Worm (Caenorhabditis elegans) whole organism, L1 larva: ENCODE measurements around the gene ptp-5.2.

Experiments
- aha-1 ChIP-seq: fragments of 150-350 bp; optimal IDR thresholded peaks from 2 replicates; lab custom pipeline; 2014; ENCODE audit warnings: missing biosample characterization, missing genetic modification characterization
- aly-2 ChIP-seq: fragments of 150-350 bp; optimal IDR thresholded peaks from 2 replicates; lab custom pipeline; 2014; ENCODE audit warnings: missing biosample characterization, missing genetic modification characterization
- ama-1 ChIP-seq: fragments of 150-350 bp; optimal IDR thresholded peaks from 2 replicates; lab custom pipeline; 2014
- blmp-1 ChIP-seq: fragments of 150-350 bp; optimal IDR thresholded peaks from 2 replicates; lab custom pipeline; 2014; ENCODE audit warnings: missing biosample characterization, missing genetic modification characterization
- ceh-8 ChIP-seq: fragments of 200-800 bp; sonication (Bioruptor generic); optimal IDR thresholded peaks from 2 replicates; lab custom pipeline; 2018; ENCODE audit warnings: mild to moderate bottlenecking, missing genetic modification characterization, moderate library complexity, missing compliant biosample characterization
- ceh-82 ChIP-seq, 3 experiments: fragments of 150-350 bp in 1 of 3; sonication (generic microtip) in 2 of 3; optimal IDR thresholded peaks; 2 replicates each; lab custom pipeline; 2014 to 2017; ENCODE audit warnings: missing biosample characterization in 3 of 3, missing genetic modification characterization in 3 of 3
- ceh-88 ChIP-seq: fragments of 200-800 bp; sonication (Bioruptor generic); IDR thresholded peaks from 2 replicates; pipeline ENCODE4 v1.3.6; 2022; ENCODE audit warnings: missing genetic modification characterization, missing compliant biosample characterization
- ceh-90 ChIP-seq: sonication (generic microtip); optimal IDR thresholded peaks from 2 replicates; lab custom pipeline; 2016; ENCODE audit warnings: missing genetic modification characterization, missing compliant biosample characterization
- dpl-1 ChIP-seq, 3 experiments: fragments of 150-350 bp in 2 of 3; sonication (generic microtip) in 1 of 3; optimal IDR thresholded peaks; 2 replicates each; lab custom pipeline; 2014 to 2017; ENCODE audit warnings: missing biosample characterization in 3 of 3, missing genetic modification characterization in 3 of 3, missing genetic modification reagents in 3 of 3
- efl-1 ChIP-seq, 4 experiments: fragments of 150-350 bp; optimal IDR thresholded peaks in 3 of 4; peaks in 1 of 4; 1 replicate in 1 of 4; 2 replicates in 3 of 4; lab custom pipeline; 2014; ENCODE audit warnings: missing biosample characterization in 2 of 4, missing genetic modification characterization in 2 of 4, missing genetic modification reagents in 2 of 4
- elt-2 ChIP-seq: sonication (generic microtip); optimal IDR thresholded peaks from 2 replicates; lab custom pipeline; 2016; ENCODE audit warnings: missing genetic modification characterization, mild to moderate bottlenecking, inconsistent platforms, missing compliant biosample characterization, missing genetic modification reagents
- fos-1 ChIP-seq: fragments of 150-350 bp; optimal IDR thresholded peaks from 2 replicates; lab custom pipeline; 2014; ENCODE audit warnings: missing biosample characterization, missing genetic modification characterization
- grh-1 ChIP-seq: fragments of 200-800 bp; sonication (Bioruptor generic); IDR thresholded peaks from 2 replicates; pipeline ENCODE4 v1.3.6; 2022; ENCODE audit warnings: missing genetic modification reagents, missing genetic modification characterization, missing compliant biosample characterization
- hlh-17 ChIP-seq: fragments of 200-800 bp; sonication (Bioruptor generic); optimal IDR thresholded peaks from 2 replicates; lab custom pipeline; 2018; ENCODE audit warnings: missing genetic modification characterization, mild to moderate bottlenecking, missing compliant biosample characterization, moderate library complexity, borderline replicate concordance
- isw-1 ChIP-seq: fragments of 200-800 bp; sonication (Bioruptor generic); IDR thresholded peaks from 2 replicates; pipeline ENCODE4 v1.3.6; 2022; ENCODE audit warnings: missing genetic modification characterization, missing compliant biosample characterization
- jun-1 ChIP-seq: fragments of 150-350 bp; optimal IDR thresholded peaks from 2 replicates; lab custom pipeline; 2014; ENCODE audit warnings: missing biosample characterization, missing genetic modification reagents, missing genetic modification characterization
- lin-13 ChIP-seq: fragments of 150-350 bp; optimal IDR thresholded peaks from 2 replicates; lab custom pipeline; 2014; ENCODE audit warnings: missing biosample characterization, missing genetic modification reagents, missing genetic modification characterization
- lin-14 ChIP-seq: fragments of 200-800 bp; sonication (Bioruptor generic); optimal IDR thresholded peaks from 2 replicates; lab custom pipeline; 2018; ENCODE audit warnings: mild to moderate bottlenecking, missing genetic modification characterization, moderate library complexity, missing compliant biosample characterization
- lin-35 ChIP-seq, 2 experiments: fragments of 150-350 bp; optimal IDR thresholded peaks; 2 replicates each; lab custom pipeline; 2014; ENCODE audit warnings: missing biosample characterization in 2 of 2, missing genetic modification characterization in 2 of 2, missing genetic modification reagents in 2 of 2
- lir-3 ChIP-seq: sonication (generic microtip); optimal IDR thresholded peaks from 2 replicates; lab custom pipeline; 2016; ENCODE audit warnings: mild to moderate bottlenecking, missing genetic modification characterization, moderate library complexity, missing compliant biosample characterization; ENCODE audit not compliant: poor library complexity
- lsy-2 ChIP-seq, 2 experiments: fragments of 150-350 bp; optimal IDR thresholded peaks; 2 replicates each; lab custom pipeline; 2014; ENCODE audit warnings: missing biosample characterization in 2 of 2, missing genetic modification characterization in 2 of 2
- mdl-1 ChIP-seq, 2 experiments: fragments of 150-350 bp; optimal IDR thresholded peaks; 2 replicates each; lab custom pipeline; 2014 to 2017; ENCODE audit warnings: missing biosample characterization in 2 of 2, missing genetic modification characterization in 2 of 2, inconsistent platforms in 1 of 2
- mef-2 ChIP-seq: fragments of 150-350 bp; optimal IDR thresholded peaks from 2 replicates; lab custom pipeline; 2014; ENCODE audit warnings: missing biosample characterization, missing genetic modification characterization
- mep-1 ChIP-seq: fragments of 150-350 bp; optimal IDR thresholded peaks from 2 replicates; lab custom pipeline; 2014; ENCODE audit warnings: missing biosample characterization, missing genetic modification characterization
- nhr-12 ChIP-seq: sonication (generic microtip); optimal IDR thresholded peaks from 2 replicates; lab custom pipeline; 2017; ENCODE audit warnings: missing biosample characterization, missing genetic modification characterization
- nhr-19 ChIP-seq: fragments of 200-800 bp; sonication (Bioruptor generic); conservative IDR thresholded peaks from 2 replicates; pipeline ENCODE4 v1.3.6; 2022; ENCODE audit warnings: missing genetic modification characterization, missing compliant biosample characterization
- nhr-20 ChIP-seq: sonication (generic microtip); optimal IDR thresholded peaks from 2 replicates; lab custom pipeline; 2016; ENCODE audit warnings: mild to moderate bottlenecking, missing genetic modification characterization, missing compliant biosample characterization
- nhr-47 ChIP-seq: sonication (generic microtip); optimal IDR thresholded peaks from 2 replicates; lab custom pipeline; 2016; ENCODE audit warnings: mild to moderate bottlenecking, missing genetic modification characterization, moderate library complexity, missing compliant biosample characterization
- nhr-71 ChIP-seq: sonication (generic microtip); optimal IDR thresholded peaks from 2 replicates; lab custom pipeline; 2016; ENCODE audit warnings: mild to moderate bottlenecking, missing genetic modification characterization, moderate library complexity, missing compliant biosample characterization
- nhr-85 ChIP-seq: sonication (generic microtip); peaks from one replicate; lab custom pipeline; 2016; ENCODE audit warnings: missing genetic modification characterization, inconsistent platforms, missing compliant biosample characterization
- nhr-90 ChIP-seq: sonication (generic microtip); optimal IDR thresholded peaks from 2 replicates; lab custom pipeline; 2016; ENCODE audit warnings: mild to moderate bottlenecking, missing genetic modification characterization, missing compliant biosample characterization; ENCODE audit not compliant: poor library complexity
- rnt-1 ChIP-seq: sonication (generic microtip); optimal IDR thresholded peaks from 2 replicates; lab custom pipeline; 2016; ENCODE audit warnings: mild to moderate bottlenecking, missing genetic modification characterization, moderate library complexity, missing compliant biosample characterization
- skn-1 ChIP-seq: fragments of 150-350 bp; optimal IDR thresholded peaks from 2 replicates; lab custom pipeline; 2014; ENCODE audit warnings: missing biosample characterization, missing genetic modification characterization
- snu-23 ChIP-seq: sonication (generic microtip); optimal IDR thresholded peaks from 2 replicates; lab custom pipeline; 2016; ENCODE audit warnings: missing genetic modification characterization, missing compliant biosample characterization
- sptf-1 ChIP-seq: fragments of 150-350 bp; optimal IDR thresholded peaks from 2 replicates; lab custom pipeline; 2014; ENCODE audit warnings: missing biosample characterization, missing genetic modification characterization
- swsn-7 ChIP-seq: sonication (generic microtip); optimal IDR thresholded peaks from 2 replicates; lab custom pipeline; 2016; ENCODE audit warnings: missing genetic modification characterization, missing compliant biosample characterization
- tbx-2 ChIP-seq: sonication (generic microtip); optimal IDR thresholded peaks from 2 replicates; lab custom pipeline; 2016; ENCODE audit warnings: missing genetic modification characterization, missing compliant biosample characterization
- unc-86 ChIP-seq: sonication (generic microtip); optimal IDR thresholded peaks from 2 replicates; lab custom pipeline; 2016; ENCODE audit warnings: missing genetic modification characterization, missing compliant biosample characterization
- xbp-1 ChIP-seq: sonication (generic microtip); optimal IDR thresholded peaks from 2 replicates; lab custom pipeline; 2016; ENCODE audit warnings: missing genetic modification characterization, missing compliant biosample characterization
- ztf-4 ChIP-seq: fragments of 150-350 bp; optimal IDR thresholded peaks from 2 replicates; lab custom pipeline; 2014; ENCODE audit warnings: missing biosample characterization, missing genetic modification characterization

ptp-5.2 gene

DNA sequence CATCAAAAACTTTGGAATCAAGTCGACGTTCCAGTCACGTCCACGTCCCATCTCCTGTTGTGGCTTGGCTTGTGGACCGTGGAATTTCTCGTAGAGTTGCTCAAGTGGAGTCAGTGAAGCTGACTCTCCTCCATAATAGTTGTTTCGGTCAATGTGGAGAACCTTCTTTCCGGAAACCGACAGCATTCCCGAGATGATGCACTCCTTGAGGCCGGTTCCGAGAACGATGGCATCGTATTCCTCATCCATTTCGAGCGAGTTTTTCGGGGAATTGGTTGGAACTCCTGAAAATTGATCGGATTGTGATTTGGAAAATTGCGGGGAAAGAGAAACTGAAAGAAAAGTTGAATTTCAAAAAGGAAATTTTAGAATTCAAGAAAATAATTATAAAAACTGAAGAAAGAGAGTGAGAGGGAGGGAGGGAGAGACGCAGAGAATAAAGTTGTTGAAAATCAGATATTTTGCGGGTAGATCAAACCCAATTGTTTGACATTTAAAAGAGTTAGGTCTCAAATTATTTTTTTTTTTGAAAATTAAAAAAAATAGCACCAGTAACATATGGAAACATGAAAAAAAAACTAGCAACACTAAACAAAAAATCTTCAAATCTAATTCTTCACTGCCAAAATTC is 32.0 kb upstream of the ptp-5.2 start, which contains the start of gene gdi-1:
Gene gdi-1, minus strand, starts transcription at position 286 of the 631 bp plus-strand sequence.
- no peak for TF ChIP-seq ceh-90
- peak; percentile 12 for TF ChIP-seq ztf-4 (tag; lab: Kevin White, UChicago)

ce11 chrIV:14790579-14790978 is 29.8 kb upstream of the ptp-5.2 start:
- TF ChIP-seq nhr-90: no peak
- peak; percentile 55 for TF ChIP-seq nhr-85 (tag; lab: Kevin White, UChicago)
- TF ChIP-seq aly-2 (tag; lab: Kevin White, UChicago): peak; percentile 5

ce11 chrIV:14786374-14787136 is 25.8 kb upstream of the ptp-5.2 start, which contains the start of gene melo-1:
Gene melo-1 (plus strand): TSS chrIV:14787031.
- TF ChIP-seq jun-1 (no peak), swsn-7 (peak; percentile 76), nhr-12 (no peak), lin-14 (peak; percentile 77), mdl-1 (tag; optimal IDR thresholded peaks at IDR 0.05; lab: Kevin White, UChicago) (peak in 1 of 2 experiments; percentile 37), lir-3 (tag; lab: Kevin White, UChicago) (peak; percentile 46), lin-13 (GFP tag; lab: Kevin White, UChicago) (peak; percentile 7), skn-1 (peak; percentile 38), unc-86 (tag; lab: Kevin White, UChicago) (no peak), nhr-47 (tag; lab: Kevin White, UChicago) (peak; percentile 65), isw-1 (peak; percentile 28), ceh-88 (GFP tag; lab: Robert Waterston, UW) (no peak), nhr-20 (tag; lab: Kevin White, UChicago) (peak; percentile 63), elt-2 (tag; lab: Kevin White, UChicago) (peak; percentile 33), mef-2 (tag; lab: Kevin White, UChicago) (peak; percentile 17), grh-1 (GFP tag; lab: Robert Waterston, UW) (no peak), blmp-1 (tag; lab: Kevin White, UChicago) (peak; percentile 43), hlh-17 (GFP tag; lab: Kevin White, UChicago) (no peak), aha-1 (no peak), efl-1 (optimal IDR thresholded peaks at IDR 0.05; lab: Kevin White, UChicago) (peak; percentile 75 to 87), efl-1 (GFP tag; optimal IDR thresholded peaks at IDR 0.05 in 1 of 2; lab: Kevin White, UChicago) (peak; percentile 46 to 93), snu-23 (GFP tag; lab: Kevin White, UChicago) (peak; percentile 81), sptf-1 (tag; lab: Kevin White, UChicago) (no peak), lin-35 (GFP tag; optimal IDR thresholded peaks at IDR 0.05; lab: Kevin White, UChicago) (peak; percentile 51 to 66), dpl-1 (GFP tag; optimal IDR thresholded peaks at IDR 0.05; lab: Kevin White, UChicago) (peak; percentile 31 to 52 (median 36)), ama-1 (lab: Kevin White, UChicago) (no peak), nhr-71 (tag; lab: Kevin White, UChicago) (peak; percentile 74), aly-2 (tag; lab: Kevin White, UChicago) (peak; percentile 32), nhr-19 (GFP tag; lab: Robert Waterston, UW) (peak; percentile 27), ceh-8 (GFP tag; lab: Kevin White, UChicago) (no peak), rnt-1 (tag; lab: Kevin White, UChicago) (peak; percentile 30), tbx-2 (peak; percentile 44), fos-1 (tag; lab: Kevin White, UChicago) (peak; percentile 9), mep-1 (tag; lab: Kevin White, UChicago) (peak; percentile 81), nhr-90 (peak; percentile 26), xbp-1 (tag; lab: Kevin White, UChicago) (peak; percentile 46), ceh-82 (tag; optimal IDR thresholded peaks at IDR 0.05; lab: Kevin White, UChicago) (peak in 2 of 3 experiments; percentile 46 to 59), lsy-2 (tag; optimal IDR thresholded peaks at IDR 0.05; lab: Kevin White, UChicago) (peak; percentile 62 to 73)
